Worm (Caenorhabditis elegans) whole organism, L1 larva: ENCODE results near the gene K09F5.4.

Source experiments
- C16A3.4 ChIP-seq: fragments of 150-350 bp; optimal IDR thresholded peaks from 2 replicates; lab custom pipeline; 2014; ENCODE audit warnings: missing biosample characterization, missing genetic modification characterization
- C34B4.2 ChIP-seq: sonication (generic microtip); optimal IDR thresholded peaks from 2 replicates; lab custom pipeline; 2017; ENCODE audit warnings: mild to moderate bottlenecking, missing genetic modification characterization, missing compliant biosample characterization
- aly-2 ChIP-seq: fragments of 150-350 bp; optimal IDR thresholded peaks from 2 replicates; lab custom pipeline; 2014; ENCODE audit warnings: missing biosample characterization, missing genetic modification characterization
- ama-1 ChIP-seq: fragments of 150-350 bp; optimal IDR thresholded peaks from 2 replicates; lab custom pipeline; 2014
- ceh-8 ChIP-seq: fragments of 200-800 bp; sonication (Bioruptor generic); optimal IDR thresholded peaks from 2 replicates; lab custom pipeline; 2018; ENCODE audit warnings: mild to moderate bottlenecking, missing genetic modification characterization, moderate library complexity, missing compliant biosample characterization
- ceh-90 ChIP-seq: sonication (generic microtip); optimal IDR thresholded peaks from 2 replicates; lab custom pipeline; 2016; ENCODE audit warnings: missing genetic modification characterization, missing compliant biosample characterization
- ces-1 ChIP-seq: fragments of 150-350 bp; optimal IDR thresholded peaks from 2 replicates; lab custom pipeline; 2014; ENCODE audit warnings: missing biosample characterization, missing genetic modification reagents, missing genetic modification characterization
- dpl-1 ChIP-seq, 3 experiments: fragments of 150-350 bp in 2 of 3; sonication (generic microtip) in 1 of 3; optimal IDR thresholded peaks; 2 replicates each; lab custom pipeline; 2014 to 2017; ENCODE audit warnings: missing biosample characterization in 3 of 3, missing genetic modification characterization in 3 of 3, missing genetic modification reagents in 3 of 3
- dsc-1 ChIP-seq: sonication (generic microtip); optimal IDR thresholded peaks from 2 replicates; lab custom pipeline; 2016; ENCODE audit warnings: mild to moderate bottlenecking, missing genetic modification characterization, missing compliant biosample characterization
- efl-1 ChIP-seq, 4 experiments: fragments of 150-350 bp; optimal IDR thresholded peaks in 3 of 4; peaks in 1 of 4; 1 replicate in 1 of 4; 2 replicates in 3 of 4; lab custom pipeline; 2014; ENCODE audit warnings: missing biosample characterization in 2 of 4, missing genetic modification characterization in 2 of 4, missing genetic modification reagents in 2 of 4
- elt-3 ChIP-seq, 6 experiments: fragments of 150-350 bp in 1 of 6; sonication (generic microtip); optimal IDR thresholded peaks; 2 replicates each; lab custom pipeline; 2017 to 2018; ENCODE audit warnings: missing biosample characterization in 6 of 6, missing genetic modification characterization in 6 of 6, inconsistent platforms in 1 of 6
- fkh-4 ChIP-seq: sonication (generic microtip); optimal IDR thresholded peaks from 2 replicates; lab custom pipeline; 2016; ENCODE audit warnings: missing compliant biosample characterization, missing genetic modification characterization, borderline replicate concordance
- fkh-8 ChIP-seq: sonication (generic microtip); optimal IDR thresholded peaks from 2 replicates; lab custom pipeline; 2016; ENCODE audit warnings: mild to moderate bottlenecking, missing genetic modification characterization, missing compliant biosample characterization
- fos-1 ChIP-seq: fragments of 150-350 bp; optimal IDR thresholded peaks from 2 replicates; lab custom pipeline; 2014; ENCODE audit warnings: missing biosample characterization, missing genetic modification characterization
- grh-1 ChIP-seq: fragments of 200-800 bp; sonication (Bioruptor generic); IDR thresholded peaks from 2 replicates; pipeline ENCODE4 v1.3.6; 2022; ENCODE audit warnings: missing genetic modification reagents, missing genetic modification characterization, missing compliant biosample characterization
- hpl-2 ChIP-seq: fragments of 150-350 bp; optimal IDR thresholded peaks from 2 replicates; lab custom pipeline; 2014; ENCODE audit warnings: missing biosample characterization, missing genetic modification reagents, missing genetic modification characterization
- jun-1 ChIP-seq: fragments of 150-350 bp; optimal IDR thresholded peaks from 2 replicates; lab custom pipeline; 2014; ENCODE audit warnings: missing biosample characterization, missing genetic modification reagents, missing genetic modification characterization
- lin-14 ChIP-seq: fragments of 200-800 bp; sonication (Bioruptor generic); optimal IDR thresholded peaks from 2 replicates; lab custom pipeline; 2018; ENCODE audit warnings: mild to moderate bottlenecking, missing genetic modification characterization, moderate library complexity, missing compliant biosample characterization
- lin-39 ChIP-seq: fragments of 150-350 bp; optimal IDR thresholded peaks from 2 replicates; lab custom pipeline; 2014; ENCODE audit warnings: missing biosample characterization, missing genetic modification reagents, missing genetic modification characterization
- mab-9 ChIP-seq: fragments of 200-800 bp; sonication (Bioruptor generic); IDR thresholded peaks from 2 replicates; pipeline ENCODE4 v1.3.6; 2022; ENCODE audit warnings: missing genetic modification reagents, missing genetic modification characterization, missing compliant biosample characterization
- nhr-20 ChIP-seq: sonication (generic microtip); optimal IDR thresholded peaks from 2 replicates; lab custom pipeline; 2016; ENCODE audit warnings: mild to moderate bottlenecking, missing genetic modification characterization, missing compliant biosample characterization
- nhr-237 ChIP-seq: fragments of 150-350 bp; optimal IDR thresholded peaks from 2 replicates; lab custom pipeline; 2014; ENCODE audit warnings: missing biosample characterization, missing genetic modification characterization
- nhr-77 ChIP-seq: fragments of 150-350 bp; optimal IDR thresholded peaks from 2 replicates; lab custom pipeline; 2014; ENCODE audit warnings: missing biosample characterization, missing genetic modification characterization
- nhr-85 ChIP-seq: sonication (generic microtip); peaks from one replicate; lab custom pipeline; 2016; ENCODE audit warnings: missing genetic modification characterization, inconsistent platforms, missing compliant biosample characterization
- nhr-90 ChIP-seq: sonication (generic microtip); optimal IDR thresholded peaks from 2 replicates; lab custom pipeline; 2016; ENCODE audit warnings: mild to moderate bottlenecking, missing genetic modification characterization, missing compliant biosample characterization; ENCODE audit not compliant: poor library complexity
- pax-3 ChIP-seq: fragments of 200-800 bp; sonication (Bioruptor generic); optimal IDR thresholded peaks from 2 replicates; lab custom pipeline; 2018; ENCODE audit warnings: mild to moderate bottlenecking, missing genetic modification characterization, moderate library complexity, missing compliant biosample characterization
- pqm-1 ChIP-seq: sonication (generic microtip); optimal IDR thresholded peaks from 3 replicates; lab custom pipeline; 2017; ENCODE audit warnings: missing biosample characterization, missing genetic modification characterization
- rnt-1 ChIP-seq: sonication (generic microtip); optimal IDR thresholded peaks from 2 replicates; lab custom pipeline; 2016; ENCODE audit warnings: mild to moderate bottlenecking, missing genetic modification characterization, moderate library complexity, missing compliant biosample characterization
- skn-1 ChIP-seq: fragments of 150-350 bp; optimal IDR thresholded peaks from 2 replicates; lab custom pipeline; 2014; ENCODE audit warnings: missing biosample characterization, missing genetic modification characterization
- sptf-1 ChIP-seq: fragments of 150-350 bp; optimal IDR thresholded peaks from 2 replicates; lab custom pipeline; 2014; ENCODE audit warnings: missing biosample characterization, missing genetic modification characterization
- tbx-2 ChIP-seq: sonication (generic microtip); optimal IDR thresholded peaks from 2 replicates; lab custom pipeline; 2016; ENCODE audit warnings: missing genetic modification characterization, missing compliant biosample characterization
- unc-130 ChIP-seq: fragments of 150-350 bp; optimal IDR thresholded peaks from 2 replicates; lab custom pipeline; 2017; ENCODE audit warnings: missing biosample characterization, missing genetic modification characterization, inconsistent platforms
- zip-4 ChIP-seq: fragments of 200-800 bp; sonication (Bioruptor generic); optimal IDR thresholded peaks from 2 replicates; lab custom pipeline; 2018; ENCODE audit warnings: mild to moderate bottlenecking, missing genetic modification characterization, moderate library complexity, missing compliant biosample characterization
- ztf-4 ChIP-seq: fragments of 150-350 bp; optimal IDR thresholded peaks from 2 replicates; lab custom pipeline; 2014; ENCODE audit warnings: missing biosample characterization, missing genetic modification characterization

Gene K09F5.4

DNA sequence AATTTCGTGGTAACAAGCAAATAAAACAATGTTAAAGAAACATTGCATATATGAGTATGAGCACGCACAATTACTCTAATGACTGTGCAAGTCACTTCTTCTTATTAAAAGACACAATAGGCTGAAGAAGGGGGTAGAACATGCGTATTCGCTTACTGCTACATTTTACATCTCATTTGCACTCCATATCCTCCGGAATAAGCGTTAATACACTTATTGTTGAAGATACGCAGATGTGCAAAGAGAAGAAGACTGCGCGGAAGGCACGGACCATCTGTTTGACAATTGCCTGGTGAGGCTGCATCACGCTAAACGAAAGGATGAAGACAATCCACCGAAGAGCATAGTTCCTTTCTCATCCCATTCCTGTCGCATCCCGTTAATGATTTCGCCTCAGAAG, 2.3 kb upstream of the K09F5.4 start:
- TF ChIP-seq lin-14 (GFP tag; lab: Kevin White, UChicago), result peak; percentile 37
- no peak for TF ChIP-seq lin-39
- TF ChIP-seq nhr-90, result no peak
- TF ChIP-seq nhr-77 (tag; lab: Kevin White, UChicago), result no peak
- TF ChIP-seq pqm-1 (tag; lab: Kevin White, UChicago), result no peak
- no peak for TF ChIP-seq C16A3.4 (tag; lab: Kevin White, UChicago)

DNA sequence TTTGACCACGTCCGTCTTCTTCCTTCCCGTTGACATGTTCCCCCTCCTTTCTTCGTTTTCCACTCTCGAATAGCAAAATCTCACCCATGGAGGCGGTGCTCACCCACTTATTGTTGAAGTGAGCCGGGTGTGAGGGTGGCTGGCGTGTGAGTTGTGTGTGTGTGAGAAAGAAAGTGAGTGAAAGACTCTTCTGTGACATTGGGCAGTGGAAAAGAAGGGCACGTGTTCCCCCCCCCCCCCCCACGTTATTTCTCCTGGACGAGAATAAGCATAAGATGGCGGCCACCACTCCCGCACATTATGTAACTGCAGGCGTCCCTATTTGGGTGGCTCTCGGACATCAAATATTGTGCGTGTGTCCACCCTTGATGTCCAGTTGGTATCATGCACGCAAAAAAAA, 356 bp downstream of the K09F5.4 start:
- TF ChIP-seq lin-14 (GFP tag; lab: Kevin White, UChicago) (peak; percentile 57), ztf-4 (no peak), mab-9 (GFP tag; lab: Robert Waterston, UW) (0 out of 2 replicates have a peak, but pooled peaks have one; percentile 30), fkh-8 (peak; percentile 44)

ce11 chrX:7707031-7707430, 3.5 kb downstream of the K09F5.4 start, which contains the start of gene kvs-1:
TSS of gene kvs-1 (minus strand) at chrX:7707131.
- TF ChIP-seq efl-1 (optimal IDR thresholded peaks at IDR 0.05; lab: Kevin White, UChicago) (no peak), efl-1 (GFP tag; optimal IDR thresholded peaks at IDR 0.05 in 1 of 2; lab: Kevin White, UChicago) (peak in 1 of 2 experiments; percentile 49), ces-1 (GFP tag; lab: Kevin White, UChicago) (no peak)

DNA sequence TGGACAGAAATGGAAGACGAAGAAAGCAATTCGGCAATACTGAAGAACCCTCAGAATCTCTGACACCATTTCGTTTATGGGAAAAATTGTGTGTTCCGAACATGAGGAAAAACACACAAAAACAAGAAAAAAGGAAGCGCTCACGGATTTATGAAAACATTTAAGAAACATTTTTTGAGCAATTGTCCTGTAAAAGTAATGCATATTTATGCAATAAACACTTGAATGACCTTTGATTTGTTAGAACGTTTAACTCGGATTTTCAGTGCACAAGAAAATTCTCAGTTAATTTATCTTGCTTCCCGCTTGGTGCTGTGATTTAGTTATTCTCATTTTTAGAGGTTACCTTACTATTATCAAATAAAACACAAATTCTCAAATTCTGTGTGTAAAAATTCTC, 6.7 kb downstream of the K09F5.4 start:
- TF ChIP-seq ceh-8, result no peak
- TF ChIP-seq efl-1 (optimal IDR thresholded peaks at IDR 0.05; lab: Kevin White, UChicago), result no peak
- peak in 1 of 2 experiments; percentile 51 for TF ChIP-seq efl-1 (GFP tag; optimal IDR thresholded peaks at IDR 0.05 in 1 of 2; lab: Kevin White, UChicago)

DNA sequence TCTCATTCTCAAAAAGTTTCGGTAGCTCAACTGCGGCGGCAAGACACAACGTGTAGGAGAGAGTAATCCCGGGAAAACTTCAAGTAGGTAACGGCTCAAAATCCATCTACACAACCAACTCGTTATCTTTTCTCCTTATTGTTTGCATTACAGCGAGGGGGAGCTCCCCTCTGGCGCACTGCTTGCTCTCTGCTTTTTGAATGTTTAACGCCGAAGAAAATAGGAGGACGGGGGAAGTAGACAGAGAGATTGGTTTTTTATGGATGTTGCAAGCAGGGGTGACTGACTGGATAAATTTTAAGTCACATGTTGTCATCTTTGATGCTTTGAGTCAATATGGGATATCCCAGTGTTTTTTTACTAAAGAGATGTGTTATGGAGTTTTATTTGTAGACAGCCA, 21.0 kb downstream of the K09F5.4 start:
- TF ChIP-seq fkh-4 (tag; lab: Kevin White, UChicago), result no peak
- no peak for TF ChIP-seq hpl-2
- no peak for TF ChIP-seq ztf-4
- no peak for TF ChIP-seq rnt-1 (tag; lab: Kevin White, UChicago)
- no peak for TF ChIP-seq ceh-90 (tag; lab: Kevin White, UChicago)
- no peak for TF ChIP-seq zip-4 (GFP tag; lab: Kevin White, UChicago)
- TF ChIP-seq fos-1 (tag; lab: Kevin White, UChicago), result no peak
- TF ChIP-seq pax-3 (tag; lab: Kevin White, UChicago), result no peak
- no peak for TF ChIP-seq ama-1 (lab: Kevin White, UChicago)
- peak; percentile 11 for TF ChIP-seq dsc-1
- TF ChIP-seq lin-14 (GFP tag; lab: Kevin White, UChicago), result peak; percentile 51
- TF ChIP-seq lin-39, result no peak
- TF ChIP-seq dpl-1 (GFP tag; optimal IDR thresholded peaks at IDR 0.05; lab: Kevin White, UChicago), result no peak
- TF ChIP-seq grh-1 (GFP tag; lab: Robert Waterston, UW), result no peak
- peak; percentile 9 for TF ChIP-seq tbx-2
- TF ChIP-seq ces-1 (GFP tag; lab: Kevin White, UChicago), result no peak
- TF ChIP-seq elt-3 (tag; optimal IDR thresholded peaks at IDR 0.05; lab: Kevin White, UChicago), result no peak
- TF ChIP-seq aly-2 (tag; lab: Kevin White, UChicago), result no peak
- no peak for TF ChIP-seq jun-1 (tag; lab: Kevin White, UChicago)
- TF ChIP-seq ceh-8, result no peak
- no peak for TF ChIP-seq nhr-85
- TF ChIP-seq efl-1 (optimal IDR thresholded peaks at IDR 0.05; lab: Kevin White, UChicago), result no peak
- peak in 1 of 2 experiments; percentile 13 for TF ChIP-seq efl-1 (GFP tag; optimal IDR thresholded peaks at IDR 0.05 in 1 of 2; lab: Kevin White, UChicago)

ce11 chrX:7689119-7689518, 21.4 kb downstream of the K09F5.4 start, which contains the start of gene clik-2:
TSS of gene clik-2 (minus strand) at chrX:7689219.
- TF ChIP-seq hpl-2 (no peak), skn-1 (tag; lab: Kevin White, UChicago) (no peak), aly-2 (tag; lab: Kevin White, UChicago) (no peak), zip-4 (GFP tag; lab: Kevin White, UChicago) (no peak), efl-1 (optimal IDR thresholded peaks at IDR 0.05; lab: Kevin White, UChicago) (no peak), efl-1 (GFP tag; optimal IDR thresholded peaks at IDR 0.05 in 1 of 2; lab: Kevin White, UChicago) (no peak), unc-130 (tag; lab: Kevin White, UChicago) (no peak), lin-39 (no peak), lin-14 (GFP tag; lab: Kevin White, UChicago) (no peak), pqm-1 (tag; lab: Kevin White, UChicago) (no peak), ceh-8 (no peak), nhr-237 (tag; lab: Kevin White, UChicago) (no peak), fkh-4 (tag; lab: Kevin White, UChicago) (no peak), sptf-1 (tag; lab: Kevin White, UChicago) (no peak), C16A3.4 (tag; lab: Kevin White, UChicago) (no peak), nhr-20 (tag; lab: Kevin White, UChicago) (no peak), C34B4.2 (tag; lab: Kevin White, UChicago) (no peak)
